Fruit fly (Drosophila melanogaster): ENCODE measurements around the gene CG15465.
A peak's percentile ranks its signal among the peaks of the same experiment; 100 is the strongest.

The CG15465 gene

DNA sequence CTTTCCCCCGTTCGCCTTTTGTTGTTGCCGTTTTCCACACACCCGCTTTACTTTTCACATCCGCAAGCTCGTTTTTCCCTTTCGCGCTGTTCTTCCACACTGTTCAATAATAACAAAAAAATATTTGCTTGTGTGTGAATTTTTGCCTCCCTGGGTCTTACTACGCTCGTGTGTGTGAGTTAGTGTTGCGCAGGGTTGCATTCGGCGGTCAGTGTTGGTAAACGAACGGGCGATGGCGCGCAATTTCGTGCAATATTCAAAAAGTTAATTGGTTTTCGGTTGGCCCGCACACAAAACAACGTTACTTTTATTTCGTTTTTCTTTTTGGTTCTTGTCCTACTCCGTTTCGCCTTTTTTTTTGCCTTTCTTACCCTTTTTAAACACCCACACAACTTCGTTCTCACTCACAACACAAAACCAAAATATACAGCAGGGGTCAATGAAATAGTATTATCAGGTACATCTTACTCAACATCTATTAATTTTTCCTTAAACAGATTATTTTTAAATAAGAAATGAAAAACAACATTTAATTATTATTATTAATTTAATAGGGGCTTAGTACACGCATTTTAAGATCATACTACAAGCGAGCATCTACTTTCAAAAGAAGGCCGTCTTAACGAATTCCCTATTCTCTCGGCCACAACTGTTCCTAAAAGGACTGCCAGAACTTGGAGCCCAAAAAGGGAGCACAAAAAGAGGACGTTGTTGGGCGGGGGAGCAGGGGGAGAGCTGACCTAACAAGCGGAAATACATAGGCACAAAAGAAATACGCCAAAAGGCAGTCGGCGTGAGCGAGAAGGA is 2.5 kb upstream of the CG15465 start (continued):
- TF ChIP-seq HLHmδ (GFP tag; optimal IDR thresholded peaks at IDR 0.05) (peak; percentile 59), CG1832 (GFP tag; optimal IDR thresholded peaks at IDR 0.05) (no peak), HLH4C (GFP tag; IDR thresholded peaks at IDR 0.05; ENCODE audit: partially characterized antibody) (0 out of 3 replicates have a peak, but pooled peaks have one; percentile 11), Bteb2 (GFP tag; optimal IDR thresholded peaks at IDR 0.05) (no peak), lilli (GFP tag; optimal IDR thresholded peaks at IDR 0.05) (peak; percentile 21), CG4404 (GFP tag; IDR thresholded peaks at IDR 0.05) (no peak; the same call in 1 of the 2 replicates), tin (GFP tag; optimal IDR thresholded peaks at IDR 0.05) (peak; percentile 21), cg (GFP tag; optimal IDR thresholded peaks at IDR 0.05) (peak; percentile 90), CG12659 (GFP tag; optimal IDR thresholded peaks at IDR 0.05) (peak; percentile 7), Neu2 (GFP tag; optimal IDR thresholded peaks at IDR 0.05; ENCODE audit: borderline replicate concordance) (peak; percentile 7), slou (GFP tag; optimal IDR thresholded peaks at IDR 0.05) (no peak), CG10267 (tag; optimal IDR thresholded peaks at IDR 0.05) (peak; percentile 95), CG7271 (tag; optimal IDR thresholded peaks at IDR 0.05) (no peak), Dek (tag; optimal IDR thresholded peaks at IDR 0.05) (no peak), stwl (tag; optimal IDR thresholded peaks at IDR 0.05) (peak; percentile 59), Dll (GFP tag; IDR thresholded peaks at IDR 0.05; ENCODE audit: partially characterized antibody) (peak; percentile 25; the same call in 2 of the 4 replicates), CG16813 (GFP tag; IDR thresholded peaks at IDR 0.05; ENCODE audit: partially characterized antibody) (0 out of 3 replicates have a peak, but pooled peaks have one; percentile 29), Spps (tag; optimal IDR thresholded peaks at IDR 0.05) (peak; percentile 0), CG11085 (GFP tag; IDR thresholded peaks at IDR 0.05) (0 out of 2 replicates have a peak, but pooled peaks have one; percentile 8), CG15514 (GFP tag; optimal IDR thresholded peaks at IDR 0.05) (peak; percentile 86), HLH54F (GFP tag; optimal IDR thresholded peaks at IDR 0.05) (peak; percentile 39), tup (GFP tag; optimal IDR thresholded peaks at IDR 0.05) (no peak), MBD-R2 (GFP tag; IDR thresholded peaks at IDR 0.05) (peak; percentile 33; the same call in 1 of the 2 replicates), mirr (GFP tag; optimal IDR thresholded peaks at IDR 0.05) (peak; percentile 65), Myb (GFP tag; optimal IDR thresholded peaks at IDR 0.05) (peak; percentile 46), Sin3A (optimal IDR thresholded peaks at IDR 0.05) (peak; percentile 46), CG18011 (GFP tag; optimal IDR thresholded peaks at IDR 0.05) (no peak), knrl (GFP tag; IDR thresholded peaks at IDR 0.05; ENCODE audit: partially characterized antibody) (0 out of 3 replicates have a peak, but pooled peaks have one; percentile 26), CG31441 (GFP tag; IDR thresholded peaks at IDR 0.05) (peak; percentile 79; the same call in 1 of the 2 replicates), CG15269 (tag; optimal IDR thresholded peaks at IDR 0.05) (no peak), zf30C (GFP tag; optimal IDR thresholded peaks at IDR 0.05) (peak; percentile 8), MESR4 (GFP tag; optimal IDR thresholded peaks at IDR 0.05) (peak; percentile 44), otp (GFP tag; IDR thresholded peaks at IDR 0.05) (0 out of 3 replicates have a peak, but pooled peaks have one; percentile 4), Hsf (GFP tag; optimal IDR thresholded peaks at IDR 0.05) (peak; percentile 30)

- TF ChIP-seq lmd (GFP tag; IDR thresholded peaks at IDR 0.05), result peak; percentile 97
- peak; percentile 94 for TF ChIP-seq CG7556 (GFP tag; optimal IDR thresholded peaks at IDR 0.05)
- peak; percentile 98 for TF ChIP-seq CG4707 (GFP tag; optimal IDR thresholded peaks at IDR 0.05)
- TF ChIP-seq CG6272 (GFP tag; IDR thresholded peaks at IDR 0.05), result peak; percentile 96
- peak; percentile 92 for TF ChIP-seq mirr (GFP tag; optimal IDR thresholded peaks at IDR 0.05)
- peak; percentile 89 for TF ChIP-seq CG17385 (GFP tag; optimal IDR thresholded peaks at IDR 0.05)
- TF ChIP-seq CG16779 (GFP tag; IDR thresholded peaks at IDR 0.05), result peak; percentile 96
- peak; percentile 72 for TF ChIP-seq Jarid2 (GFP tag; optimal IDR thresholded peaks at IDR 0.05)
- peak; percentile 89 for TF ChIP-seq ssp (GFP tag; IDR thresholded peaks at IDR 0.05)
- peak; percentile 72 for TF ChIP-seq luna (GFP tag; optimal IDR thresholded peaks at IDR 0.05)
- TF ChIP-seq CG14860 (GFP tag; IDR thresholded peaks at IDR 0.05; ENCODE audit: partially characterized antibody), result peak; percentile 69
- peak; percentile 93 for TF ChIP-seq NfI (GFP tag; optimal IDR thresholded peaks at IDR 0.05)
- peak; percentile 91 for TF ChIP-seq CG10979 (tag; optimal IDR thresholded peaks at IDR 0.05)
- peak; percentile 77 for TF ChIP-seq CG33557 (GFP tag; optimal IDR thresholded peaks at IDR 0.05)
- TF ChIP-seq chif (GFP tag; optimal IDR thresholded peaks at IDR 0.05), result peak; percentile 91 to 95
- peak; percentile 96 for TF ChIP-seq ara (GFP tag; IDR thresholded peaks at IDR 0.05)
Observed at dm6 chrX:5083647-5084096, 1.9 kb upstream of the CG15465 start.
